Fruit fly (Drosophila melanogaster) whole organism, adult: ENCODE data around the gene CG5404.

ENCODE experiments used
- CG11617 ChIP-seq: fragments of 200-800 bp; sonication (Bioruptor generic); optimal IDR thresholded peaks from 2 replicates; lab custom pipeline; 2017; ENCODE audit warnings: mild to moderate bottlenecking, missing biosample characterization, missing genetic modification reagents, missing genetic modification characterization
- CG12768 ChIP-seq: fragments of 200-800 bp; sonication (Bioruptor generic); optimal IDR thresholded peaks from 2 replicates; lab custom pipeline; 2017; ENCODE audit warnings: missing biosample characterization, missing genetic modification characterization, mild to moderate bottlenecking, moderate library complexity, missing genetic modification reagents
- CG14711 ChIP-seq: fragments of 200-800 bp; sonication (Bioruptor generic); optimal IDR thresholded peaks from 2 replicates; lab custom pipeline; 2018; ENCODE audit warnings: missing biosample characterization, mild to moderate bottlenecking, missing genetic modification characterization, moderate library complexity
- CG1620 ChIP-seq: fragments of 200-800 bp; sonication (Bioruptor generic); optimal IDR thresholded peaks from 2 replicates; lab custom pipeline; 2016; ENCODE audit warnings: missing biosample characterization, missing genetic modification characterization
- CG33017 ChIP-seq: fragments of 200-800 bp; sonication (Bioruptor generic); optimal IDR thresholded peaks from 2 replicates; lab custom pipeline; 2018; ENCODE audit warnings: missing biosample characterization, mild to moderate bottlenecking, missing genetic modification characterization, moderate library complexity
- CG5204 ChIP-seq: fragments of 200-800 bp; sonication (Bioruptor generic); optimal IDR thresholded peaks from 2 replicates; lab custom pipeline; 2016; ENCODE audit warnings: missing biosample characterization, missing genetic modification characterization
- CG7045 ChIP-seq: fragments of 200-800 bp; sonication (Bioruptor generic); optimal IDR thresholded peaks from 2 replicates; lab custom pipeline; 2017; ENCODE audit warnings: missing biosample characterization, mild to moderate bottlenecking, missing genetic modification characterization
- CG7101 ChIP-seq: fragments of 200-800 bp; sonication (Bioruptor generic); optimal IDR thresholded peaks from 2 replicates; lab custom pipeline; 2018; ENCODE audit warnings: missing biosample characterization, mild to moderate bottlenecking, missing genetic modification characterization, moderate library complexity
- Clk ChIP-seq: fragments of 200-800 bp; sonication (Bioruptor generic); optimal IDR thresholded peaks from 2 replicates; lab custom pipeline; 2017; ENCODE audit warnings: missing biosample characterization, missing genetic modification characterization
- Crg-1 ChIP-seq: fragments of 200-800 bp; sonication (Bioruptor generic); optimal IDR thresholded peaks from 2 replicates; lab custom pipeline; 2016; ENCODE audit warnings: missing biosample characterization, missing genetic modification characterization
- Hr96 ChIP-seq: fragments of 200-800 bp; sonication (Bioruptor generic); optimal IDR thresholded peaks from 2 replicates; lab custom pipeline; 2016; ENCODE audit warnings: missing biosample characterization, missing genetic modification characterization
- Mnt ChIP-seq: fragments of 200-800 bp; sonication (Bioruptor generic); optimal IDR thresholded peaks from 2 replicates; lab custom pipeline; 2016; ENCODE audit warnings: missing biosample characterization, mild to moderate bottlenecking, missing genetic modification characterization
- bab1 ChIP-seq: fragments of 200-800 bp; sonication (Bioruptor generic); optimal IDR thresholded peaks from 3 replicates; lab custom pipeline; 2019; ENCODE audit warnings: missing biosample characterization, mild to moderate bottlenecking, missing genetic modification characterization, moderate library complexity
- cic ChIP-seq: fragments of 200-800 bp; sonication (Bioruptor generic); optimal IDR thresholded peaks from 2 replicates; lab custom pipeline; 2017; ENCODE audit warnings: missing biosample characterization, mild to moderate bottlenecking, missing genetic modification characterization, moderate library complexity
- kay ChIP-seq: fragments of 200-800 bp; sonication (Bioruptor generic); peaks from one replicate; lab custom pipeline; 2016; ENCODE audit warnings: missing biosample characterization, missing genetic modification characterization, borderline replicate concordance
- ovo ChIP-seq: fragments of 200-800 bp; sonication (Bioruptor generic); optimal IDR thresholded peaks from 2 replicates; lab custom pipeline; 2016; ENCODE audit warnings: missing biosample characterization, missing genetic modification characterization
- pad ChIP-seq: fragments of 200-800 bp; sonication (Bioruptor generic); optimal IDR thresholded peaks from 3 replicates; lab custom pipeline; 2017; ENCODE audit warnings: missing biosample characterization, missing genetic modification characterization, mild to moderate bottlenecking, moderate library complexity, missing genetic modification reagents
- tj ChIP-seq: fragments of 200-800 bp; sonication (Bioruptor generic); optimal IDR thresholded peaks from 3 replicates; lab custom pipeline; 2017; ENCODE audit warnings: missing biosample characterization, mild to moderate bottlenecking, missing genetic modification characterization, moderate library complexity
- toe ChIP-seq: fragments of 200-800 bp; sonication (Bioruptor generic); optimal IDR thresholded peaks from 2 replicates; lab custom pipeline; 2016; ENCODE audit warnings: missing biosample characterization, missing genetic modification characterization

Gene CG5404

DNA sequence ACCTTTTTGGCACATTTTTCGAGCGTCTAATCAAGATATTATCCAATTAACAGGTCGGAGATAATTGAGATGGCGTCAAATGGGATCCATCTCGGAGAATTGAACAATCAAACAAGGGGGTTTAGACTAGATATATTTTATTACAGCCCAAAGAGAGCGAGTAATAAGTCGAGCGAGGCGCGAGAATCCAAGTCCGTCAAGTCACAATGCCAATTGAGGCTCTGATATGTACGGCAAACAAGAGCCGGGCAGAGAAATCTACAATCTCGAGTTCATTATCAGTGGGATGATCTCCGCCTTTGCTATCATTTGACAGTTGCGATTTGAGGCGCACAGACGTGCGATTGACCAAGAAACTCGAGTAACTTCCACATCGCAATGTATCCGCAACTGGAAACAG lies at the start of gene CG5404:
Gene CG5404 (plus strand): TSS at position 301 of the 400 bp plus-strand sequence.
- TF ChIP-seq CG14711 (tag; lab: Kevin White, UChicago) = no peak
- no peak for TF ChIP-seq CG33017
- no peak for TF ChIP-seq Crg-1 (GFP tag; lab: Kevin White, UChicago)
- no peak for TF ChIP-seq CG11617

DNA sequence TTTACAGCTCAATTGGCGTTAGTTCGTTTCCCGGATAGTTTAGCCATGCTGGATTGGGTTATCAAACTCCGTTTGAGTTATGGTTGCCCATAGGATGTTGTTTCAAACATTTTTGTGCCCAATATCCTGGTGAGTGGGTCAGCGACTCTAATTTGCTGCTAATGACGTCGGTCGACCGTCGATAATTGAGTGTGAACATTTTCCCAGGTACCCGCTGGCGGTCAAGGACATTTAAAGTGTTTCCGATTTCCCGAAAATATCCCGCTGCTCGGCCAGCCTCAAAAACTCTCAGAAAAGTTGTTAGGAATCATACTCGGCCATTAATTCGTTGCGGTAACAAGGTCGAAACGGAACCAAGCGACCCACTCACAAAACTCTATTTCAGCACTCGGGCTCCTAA lies 49.6 kb upstream of the CG5404 start:
- TF ChIP-seq pad (no peak), CG5204 (no peak), kay (no peak), CG33017 (no peak), ovo (GFP tag; lab: Kevin White, UChicago) (no peak), CG7101 (tag; lab: Kevin White, UChicago) (no peak)

DNA sequence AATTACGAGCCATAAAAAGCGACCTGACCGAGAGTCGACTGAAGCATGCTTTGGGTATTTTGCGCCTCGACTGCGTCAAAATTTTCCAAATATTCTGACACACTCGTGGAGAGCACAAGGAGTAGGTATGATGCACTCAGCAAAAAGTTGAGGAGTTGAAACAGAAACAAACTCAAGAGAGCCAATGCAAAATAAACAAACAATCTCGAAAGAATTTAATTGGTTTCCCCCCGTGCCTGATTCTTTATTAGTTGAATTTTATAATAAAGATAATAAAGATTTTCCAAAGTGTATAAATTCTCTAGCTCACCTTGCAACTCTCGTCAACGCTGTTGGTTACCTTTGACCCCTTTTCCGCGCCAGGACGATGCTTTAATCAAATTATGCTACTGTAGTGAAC lies 49.1 kb upstream of the CG5404 start:
- TF ChIP-seq tj (GFP tag; lab: Kevin White, UChicago) (no peak), kay (peak; percentile 14), Hr96 (GFP tag; lab: Kevin White, UChicago) (no peak), CG7101 (tag; lab: Kevin White, UChicago) (no peak)

DNA sequence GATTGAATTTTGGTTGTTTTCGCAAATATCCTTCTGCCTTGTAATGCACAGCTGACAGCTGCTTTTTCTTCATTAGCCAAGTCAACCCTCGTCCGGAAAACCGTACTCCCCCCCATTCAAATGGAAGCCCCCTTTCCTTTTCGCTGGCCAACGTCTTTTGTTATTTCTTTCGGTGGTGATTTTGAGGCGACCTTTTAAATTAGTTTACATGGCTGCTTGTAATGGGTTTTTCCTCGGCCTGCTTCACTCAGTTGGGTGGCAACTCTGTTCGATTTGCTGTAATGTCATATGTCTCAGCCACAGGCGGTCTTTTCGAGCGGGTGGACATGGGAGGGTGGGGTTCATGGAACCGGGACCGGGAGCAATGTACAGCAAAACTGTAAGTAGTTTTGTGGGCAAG lies 44.0 kb upstream of the CG5404 start:
- TF ChIP-seq CG5204 (no peak), tj (GFP tag; lab: Kevin White, UChicago) (no peak), CG12768 (GFP tag; lab: Kevin White, UChicago) (no peak), CG7101 (tag; lab: Kevin White, UChicago) (no peak), Mnt (GFP tag; lab: Kevin White, UChicago) (no peak), CG14711 (tag; lab: Kevin White, UChicago) (no peak), CG7045 (GFP tag; lab: Kevin White, UChicago) (no peak), toe (no peak), kay (no peak), Clk (GFP tag; lab: Kevin White, UChicago) (no peak), ovo (GFP tag; lab: Kevin White, UChicago) (no peak)

DNA sequence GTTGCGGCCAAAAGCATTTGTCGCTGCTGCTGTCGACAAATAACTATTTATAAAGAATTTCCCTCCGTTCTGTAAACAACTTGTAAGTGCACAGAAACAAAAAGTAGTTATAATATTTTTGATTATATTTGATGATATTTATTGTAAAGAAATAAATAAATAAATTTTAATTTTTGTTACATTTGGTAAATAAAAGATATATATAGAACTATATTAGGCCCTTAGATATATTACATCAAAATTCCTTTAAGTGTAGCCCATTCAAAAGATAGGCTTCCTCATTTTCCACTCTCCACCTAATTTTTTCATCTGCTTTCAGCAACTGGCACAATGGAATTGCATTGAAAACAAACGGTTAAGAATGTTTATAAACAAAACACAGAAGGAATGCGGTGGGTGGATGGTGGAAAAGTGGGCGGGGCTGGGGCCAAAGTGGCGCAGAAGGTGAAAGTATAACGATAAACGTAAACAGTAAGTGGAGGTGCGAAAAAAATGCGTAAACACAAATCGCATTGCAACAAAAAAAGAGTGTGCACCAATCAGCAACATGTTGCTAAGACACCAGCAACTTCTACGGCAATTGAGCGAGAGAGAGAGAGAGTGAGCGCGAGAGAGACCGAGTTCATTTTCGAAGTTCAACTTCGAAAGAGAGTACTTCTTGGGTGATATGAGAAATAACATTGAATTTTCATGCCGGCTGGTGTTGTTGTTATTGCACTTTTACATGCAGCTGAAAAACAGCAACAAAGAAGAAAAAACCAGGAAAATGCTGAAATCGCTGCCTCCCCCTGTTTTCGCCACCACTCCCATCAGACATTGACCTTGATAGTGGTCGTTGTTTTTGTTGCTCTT lies 39.9 kb upstream of the CG5404 start:
- TF ChIP-seq CG11617 (no peak), tj (GFP tag; lab: Kevin White, UChicago) (peak; percentile 77), toe (no peak), bab1 (GFP tag; lab: Kevin White, UChicago) (no peak)

DNA sequence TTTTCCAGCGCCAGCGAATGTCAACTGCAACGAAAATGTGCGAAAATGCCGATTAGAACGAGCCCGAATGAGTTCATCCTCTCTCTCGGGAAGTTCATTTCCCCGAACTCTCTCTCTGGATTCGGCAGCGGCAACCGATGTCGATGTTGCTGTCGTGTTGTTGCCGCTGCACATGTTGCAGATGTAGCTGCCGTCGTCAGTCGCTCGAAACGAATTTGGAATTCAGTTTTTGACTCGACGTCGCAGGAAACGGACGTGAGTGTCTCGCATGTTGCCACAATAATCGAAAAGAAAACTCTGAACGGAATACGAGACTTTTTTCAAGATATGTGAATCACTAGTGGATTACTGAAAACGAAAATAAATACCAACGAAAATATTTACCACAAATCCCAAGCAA lies 38.5 kb upstream of the CG5404 start, which contains the start of gene pxb:
Gene pxb (plus strand): TSS at position 222 of the 400 bp plus-strand sequence.
- TF ChIP-seq tj (GFP tag; lab: Kevin White, UChicago) (peak; percentile 21), bab1 (GFP tag; lab: Kevin White, UChicago) (no peak)

DNA sequence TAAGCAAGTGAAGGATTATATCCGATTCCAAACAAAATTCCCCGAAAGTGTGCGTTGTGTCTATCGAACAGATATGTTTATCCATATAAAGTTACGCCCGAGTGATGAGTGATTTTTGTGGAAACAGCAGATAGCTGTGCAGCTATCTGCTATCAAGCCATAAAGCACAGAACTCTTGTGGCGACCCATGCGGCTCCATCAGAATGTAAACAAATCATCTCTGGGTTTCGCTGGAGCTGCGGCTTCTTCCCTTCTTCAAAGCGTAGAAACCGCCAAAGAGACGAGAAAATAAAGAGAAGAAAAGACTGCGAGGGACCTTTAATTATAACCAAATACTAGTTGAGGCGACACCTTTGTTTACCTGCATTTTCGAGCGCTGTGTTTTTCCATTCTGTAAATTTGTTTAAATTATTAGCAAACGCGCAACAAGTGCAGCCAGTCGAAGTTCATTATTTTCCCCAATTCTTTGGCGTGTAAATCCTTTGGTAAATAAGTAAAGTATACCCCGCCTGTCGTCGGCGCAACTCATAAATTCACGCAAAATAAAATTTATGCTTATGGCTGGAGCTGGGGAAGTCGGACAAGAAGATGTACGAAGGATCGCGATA lies 37.5 kb upstream of the CG5404 start:
- TF ChIP-seq CG1620 (GFP tag; lab: Kevin White, UChicago) = no peak
- no peak for TF ChIP-seq CG11617
- no peak for TF ChIP-seq CG33017
- no peak for TF ChIP-seq cic (GFP tag; lab: Kevin White, UChicago)
- TF ChIP-seq tj (GFP tag; lab: Kevin White, UChicago) = no peak
- TF ChIP-seq kay = no peak
- TF ChIP-seq CG7101 (tag; lab: Kevin White, UChicago) = no peak
- no peak for TF ChIP-seq pad
- no peak for TF ChIP-seq toe

DNA sequence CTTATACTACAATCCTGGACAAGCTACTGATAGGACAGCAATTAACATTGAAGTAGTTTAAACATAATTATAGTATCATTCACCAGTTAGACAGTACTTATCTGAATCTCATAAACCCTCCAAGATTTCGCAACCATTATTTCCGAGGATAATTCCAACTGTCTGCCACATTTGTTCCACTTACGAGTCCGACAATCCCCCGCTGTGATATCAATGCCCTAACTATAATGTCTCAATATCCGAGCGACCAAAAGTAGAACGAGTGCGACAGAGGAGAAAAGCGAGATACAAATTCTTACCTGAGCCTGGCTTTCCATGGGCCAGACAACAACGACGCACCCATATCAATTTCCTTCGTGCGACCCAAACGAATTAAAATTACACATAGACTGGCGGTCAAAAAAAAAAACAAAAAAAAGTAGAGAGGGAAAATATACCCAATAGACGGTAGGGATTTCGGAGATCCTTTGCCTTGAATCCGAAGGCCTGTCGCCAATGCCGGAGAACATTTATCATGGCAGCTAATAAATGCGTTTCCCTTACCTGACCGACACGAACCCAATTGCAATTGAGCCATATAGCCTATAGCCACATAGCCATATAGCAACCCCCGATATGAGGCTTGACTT lies 35.5 kb upstream of the CG5404 start:
- no peak for TF ChIP-seq CG1620 (GFP tag; lab: Kevin White, UChicago)
